Fruit fly (Drosophila melanogaster) whole organism, embryonic: ENCODE results near the gene eIF4H2.

Experiments used
- Abd-B ChIP-seq: fragments of 200-800 bp; sonication (Bioruptor generic); optimal IDR thresholded peaks from 2 replicates; lab custom pipeline; 2018; ENCODE audit warnings: missing biosample characterization, mild to moderate bottlenecking, missing genetic modification characterization, moderate library complexity
- CG12071 ChIP-seq: fragments of 200-800 bp; sonication (Bioruptor generic); optimal IDR thresholded peaks from 3 replicates; lab custom pipeline; 2018; ENCODE audit warnings: missing biosample characterization, mild to moderate bottlenecking, missing genetic modification characterization
- CkIIα-i1 ChIP-seq: fragments of 200-800 bp; sonication (Bioruptor generic); IDR thresholded peaks from 2 replicates; pipeline ENCODE4 v1.3.6; 2022; ENCODE audit warnings: missing biosample characterization, missing genetic modification characterization
- Gug ChIP-seq: fragments of 200-800 bp; sonication (Bioruptor generic); IDR thresholded peaks from 4 replicates; pipeline ENCODE4 v1.3.6; 2022; ENCODE audit warnings: missing biosample characterization, missing genetic modification characterization
- mirr ChIP-seq: fragments of 200-800 bp; sonication (Bioruptor generic); optimal IDR thresholded peaks from 3 replicates; lab custom pipeline; 2018; ENCODE audit warnings: missing biosample characterization, mild to moderate bottlenecking, missing genetic modification characterization

dm6 chr3R:30729013-30729412 lies 3.1 kb downstream of the eIF4H2 start:
- TF ChIP-seq Abd-B, result no peak
- TF ChIP-seq CkIIα-i1 (GFP tag; lab: Robert Waterston, UW), result no peak
- no peak for TF ChIP-seq mirr (GFP tag; lab: Kevin White, UChicago)
- no peak for TF ChIP-seq CG12071 (GFP tag; lab: Kevin White, UChicago)
- TF ChIP-seq Gug (GFP tag; lab: Robert Waterston, UW), result no peak
